1 worm cellular context compared by ENCODE assay signal in the genomic region with DNA sequence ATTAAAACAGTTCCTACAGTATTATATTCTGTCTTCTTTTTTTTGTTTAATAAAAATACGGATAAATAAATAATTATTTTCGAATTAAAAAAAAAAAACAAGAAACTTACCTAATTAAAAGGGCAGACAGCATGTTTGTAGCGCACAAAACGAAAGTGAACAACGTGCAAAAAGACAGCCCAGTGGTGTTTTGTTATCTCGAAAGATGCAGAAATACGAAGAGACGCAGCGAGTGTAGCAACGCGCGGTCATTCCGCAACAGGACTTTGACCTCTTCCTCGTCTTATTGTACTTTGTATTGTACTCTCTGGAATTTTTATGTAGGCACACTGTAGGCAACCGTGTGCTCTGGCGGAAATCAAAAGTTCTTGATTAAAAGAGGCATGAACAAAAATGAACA.
A peak's percentile ranks its signal among the peaks of the same experiment; 100 is the strongest.
TF ChIP-seq lines count a peak whose summit lies in the region.

TSS of gene gbh-1 (minus strand) at position 149 of the 400 bp plus-strand sequence.

TF ChIP-seq in whole organism, L4 larva, 104 proteins besides CTCF, POLR2A, EP300 and RAD21 (continued from another document):
- TF ChIP-seq ceh-62 (tag; optimal IDR thresholded peaks at IDR 0.05; lab: Kevin White, UChicago) = no peak
- no peak for TF ChIP-seq zip-2 (tag; optimal IDR thresholded peaks at IDR 0.05; lab: Kevin White, UChicago)
- TF ChIP-seq dmd-8 (GFP tag; IDR thresholded peaks at IDR 0.05; lab: Robert Waterston, UW) = no peak
- TF ChIP-seq lsy-2 (tag; optimal IDR thresholded peaks at IDR 0.05; lab: Kevin White, UChicago) = no peak
- TF ChIP-seq fos-1 (tag; optimal IDR thresholded peaks at IDR 0.05; lab: Kevin White, UChicago) = no peak
- TF ChIP-seq madf-9 (GFP tag; conservative IDR thresholded peaks at IDR 0.05; lab: Robert Waterston, UW) = peak; percentile 73
- TF ChIP-seq madf-5 (GFP tag; IDR thresholded peaks at IDR 0.05; lab: Robert Waterston, UW) = no peak
- no peak for TF ChIP-seq zip-11 (GFP tag; IDR thresholded peaks at IDR 0.05; lab: Robert Waterston, UW)
- TF ChIP-seq dve-1 (tag; optimal IDR thresholded peaks at IDR 0.05; lab: Kevin White, UChicago; ENCODE audit: insufficient read depth) = no peak
- TF ChIP-seq ztf-7 (tag; optimal IDR thresholded peaks at IDR 0.05; lab: Kevin White, UChicago) = no peak
- TF ChIP-seq unc-130 (GFP tag; optimal IDR thresholded peaks at IDR 0.05; lab: Kevin White, UChicago) = no peak
- no peak for TF ChIP-seq nhr-102 (tag; optimal IDR thresholded peaks at IDR 0.05; lab: Kevin White, UChicago)
- no peak for TF ChIP-seq daf-19 (GFP tag; conservative IDR thresholded peaks at IDR 0.05; lab: Robert Waterston, UW)
- TF ChIP-seq dmd-6 (GFP tag; IDR thresholded peaks at IDR 0.05; lab: Robert Waterston, UW) = no peak; the same call in 1 of the 2 replicates
- TF ChIP-seq jun-1 (tag; optimal IDR thresholded peaks at IDR 0.05; lab: Kevin White, UChicago) = no peak
- TF ChIP-seq ama-1 (optimal IDR thresholded peaks at IDR 0.05; lab: Kevin White, UChicago) = no peak
- no peak for TF ChIP-seq daf-16 (GFP tag; optimal IDR thresholded peaks at IDR 0.05; lab: Kevin White, UChicago)
- TF ChIP-seq daf-16 (tag; optimal IDR thresholded peaks at IDR 0.05; lab: Kevin White, UChicago) = peak; percentile 31
- TF ChIP-seq nhr-42 (GFP tag; IDR thresholded peaks at IDR 0.05; lab: Robert Waterston, UW) = no peak
- TF ChIP-seq nhr-237 (tag; optimal IDR thresholded peaks at IDR 0.05; lab: Kevin White, UChicago) = no peak
TF ChIP-seq in whole organism, L4 larva: peak in this region for 9.
